Fruit fly (Drosophila melanogaster): Measurements from ENCODE around the gene trbl.

DNA sequence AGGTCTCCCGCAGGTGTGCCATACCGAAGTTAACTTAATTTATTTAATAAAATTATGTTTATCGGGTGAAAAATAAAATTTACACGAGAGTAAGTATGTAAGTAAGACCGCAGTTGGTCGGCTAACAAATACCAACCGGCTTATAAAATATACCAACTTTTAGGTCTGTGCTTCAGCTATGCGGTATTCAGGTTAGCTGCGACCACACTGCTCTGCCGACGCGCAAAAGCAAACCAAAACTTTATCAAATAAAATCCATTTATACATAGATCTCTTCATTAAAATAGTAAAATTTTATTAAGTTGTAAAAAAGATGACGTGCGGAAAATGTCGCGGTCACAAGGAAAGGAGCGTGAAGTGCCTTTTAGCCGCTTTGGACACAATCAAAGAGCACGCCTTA is 34.7 kb upstream of the trbl start, which contains the start of the genes mRpL15 and CtIP:
- no peak for TF ChIP-seq Dll (optimal IDR thresholded peaks at IDR 0.05)
- TF ChIP-seq psq (optimal IDR thresholded peaks at IDR 0.05) = no peak
- no peak for TF ChIP-seq usp (GFP tag; optimal IDR thresholded peaks at IDR 0.05)
- TF ChIP-seq CG8478 (optimal IDR thresholded peaks at IDR 0.05) = no peak
- TF ChIP-seq EcR (GFP tag; optimal IDR thresholded peaks at IDR 0.05) = no peak
